Fruit fly (Drosophila melanogaster): ENCODE measurements around the gene Pyroxd1.

The Pyroxd1 gene

dm6 chr2L:20082965-20083855, 8.0 kb upstream of the Pyroxd1 start (continued):
- TF ChIP-seq Xbp1 (GFP tag; optimal IDR thresholded peaks at IDR 0.05) (no peak), Ada2b (GFP tag; IDR thresholded peaks at IDR 0.05) (peak; percentile 26; the same call in 1 of the 2 replicates), D19A (tag; optimal IDR thresholded peaks at IDR 0.05) (no peak), emc (GFP tag; optimal IDR thresholded peaks at IDR 0.05) (no peak), CG2712 (tag; optimal IDR thresholded peaks at IDR 0.05) (no peak), Sry-β (GFP tag; optimal IDR thresholded peaks at IDR 0.05) (no peak), CG12104 (GFP tag; optimal IDR thresholded peaks at IDR 0.05) (no peak), CG5180 (GFP tag; optimal IDR thresholded peaks at IDR 0.05) (peak; percentile 21), mirr (GFP tag; optimal IDR thresholded peaks at IDR 0.05) (peak; percentile 48), Taf1 (GFP tag; IDR thresholded peaks at IDR 0.05) (no peak), pzg (GFP tag; optimal IDR thresholded peaks at IDR 0.05) (no peak), aop (GFP tag; IDR thresholded peaks at IDR 0.05) (no peak), nau (GFP tag; optimal IDR thresholded peaks at IDR 0.05) (no peak), YL-1 (GFP tag; optimal IDR thresholded peaks at IDR 0.05) (no peak), CG16863 (GFP tag; optimal IDR thresholded peaks at IDR 0.05) (no peak), Ssrp (tag; optimal IDR thresholded peaks at IDR 0.05) (peak; percentile 24), CG4617 (GFP tag; optimal IDR thresholded peaks at IDR 0.05; ENCODE audit: borderline replicate concordance) (no peak), HLH4C (GFP tag; IDR thresholded peaks at IDR 0.05; ENCODE audit: partially characterized antibody) (no peak), CG11247 (GFP tag; IDR thresholded peaks at IDR 0.05) (no peak), CG12391 (tag; optimal IDR thresholded peaks at IDR 0.05) (peak; percentile 9), CG10565 (GFP tag; optimal IDR thresholded peaks at IDR 0.05) (no peak), CG10462 (GFP tag; optimal IDR thresholded peaks at IDR 0.05) (no peak), CG17612 (GFP tag; IDR thresholded peaks at IDR 0.05) (no peak), CG13123 (GFP tag; optimal IDR thresholded peaks at IDR 0.05) (no peak), gce (GFP tag; IDR thresholded peaks at IDR 0.05) (no peak), CG12299 (tag; optimal IDR thresholded peaks at IDR 0.05) (no peak), pita (GFP tag; optimal IDR thresholded peaks at IDR 0.05) (no peak), CG11560 (tag; IDR thresholded peaks at IDR 0.05) (no peak), insv (GFP tag; optimal IDR thresholded peaks at IDR 0.05) (no peak), HLH54F (GFP tag; optimal IDR thresholded peaks at IDR 0.05) (no peak), CG3065 (GFP tag; optimal IDR thresholded peaks at IDR 0.05) (no peak), CG12942 (GFP tag; optimal IDR thresholded peaks at IDR 0.05) (no peak), NfI (GFP tag; optimal IDR thresholded peaks at IDR 0.05) (no peak), E2f1 (GFP tag; IDR thresholded peaks at IDR 0.05) (no peak), lmd (GFP tag; IDR thresholded peaks at IDR 0.05) (no peak; the same call in 1 of the 2 replicates), her (GFP tag; optimal IDR thresholded peaks at IDR 0.05) (no peak), oc (tag; optimal IDR thresholded peaks at IDR 0.05) (no peak), cad (GFP tag; optimal IDR thresholded peaks at IDR 0.05) (no peak), slou (GFP tag; optimal IDR thresholded peaks at IDR 0.05) (no peak), pnt (GFP tag; optimal IDR thresholded peaks at IDR 0.05) (no peak), klu (GFP tag; IDR thresholded peaks at IDR 0.05) (no peak), amos (GFP tag; IDR thresholded peaks at IDR 0.05; ENCODE audit: partially characterized antibody) (no peak), cg (GFP tag; optimal IDR thresholded peaks at IDR 0.05) (no peak), Stat92E (GFP tag; optimal IDR thresholded peaks at IDR 0.05) (no peak), CG11504 (tag; optimal IDR thresholded peaks at IDR 0.05) (peak; percentile 33), Camta (GFP tag; optimal IDR thresholded peaks at IDR 0.05) (peak; percentile 1), CG12155 (GFP tag; optimal IDR thresholded peaks at IDR 0.05) (no peak), Mrtf (GFP tag; IDR thresholded peaks at IDR 0.05) (0 out of 3 replicates have a peak, but pooled peaks have one; percentile 29), CG9817 (tag; optimal IDR thresholded peaks at IDR 0.05) (peak; percentile 19)
